Worm (Caenorhabditis elegans): Measurements from ENCODE around the gene Y82E9BL.5.
"Not testable (repeated sequence)": the region's sequence is repeated elsewhere in the genome, so short reads cannot be mapped to it uniquely, and the experiment has no call there.

Y82E9BL.5 gene

ce11 chrIII:1359669-1360068 is 12.2 kb upstream of the Y82E9BL.5 start, which contains the start of gene Y82E9BR.9:
TSS of gene Y82E9BR.9 (minus strand) at chrIII:1359769.
- no peak for TF ChIP-seq ceh-2 (tag; optimal IDR thresholded peaks at IDR 0.05)

DNA sequence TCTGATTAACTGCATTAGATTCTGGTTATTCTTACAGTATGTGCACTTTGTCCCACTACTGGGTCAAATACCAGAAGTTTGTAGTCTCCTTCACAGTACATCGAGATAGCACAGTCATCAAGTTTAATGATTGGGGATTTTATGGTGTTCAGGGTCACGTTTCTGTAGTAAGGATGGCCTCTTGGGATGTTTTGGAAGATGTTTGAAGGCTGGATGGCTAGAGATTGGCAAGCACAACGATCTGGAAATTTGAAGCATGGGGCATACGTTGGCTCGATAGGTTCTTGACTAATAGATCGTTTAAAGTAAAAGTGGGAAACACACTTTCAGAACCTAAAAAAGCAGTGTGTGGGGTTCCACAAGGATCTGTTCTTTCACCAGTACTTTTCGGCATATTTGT is 10.5 kb upstream of the Y82E9BL.5 start, which contains the start of gene Y82E9BR.8:
TSS of gene Y82E9BR.8 (minus strand) at position 101 of the 400 bp plus-strand sequence.
- TF ChIP-seq pros-1, elt-2, nfya-1 (tag; optimal IDR thresholded peaks at IDR 0.05): not testable (repeated sequence)

DNA sequence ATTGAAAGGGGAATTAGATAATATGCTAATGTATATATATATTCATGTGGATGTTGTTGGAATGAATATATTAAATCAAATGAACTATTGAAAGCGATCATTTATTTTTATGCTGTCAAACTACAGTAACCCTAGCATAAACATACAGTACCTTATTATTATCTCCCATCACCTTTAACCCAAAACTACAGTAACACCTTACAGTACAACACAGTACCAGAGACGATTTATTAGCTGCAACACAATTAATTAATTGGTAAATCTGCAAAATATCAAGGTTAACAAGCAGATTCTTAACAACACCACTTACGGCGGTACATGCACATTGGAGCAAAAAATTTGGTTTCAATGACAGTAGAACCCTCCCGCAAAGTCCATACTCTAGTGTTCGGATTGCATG is 7.9 kb upstream of the Y82E9BL.5 start, which contains the start of gene Y82E9BL.1:
TSS of gene Y82E9BL.1 (minus strand) at position 101 of the 400 bp plus-strand sequence.
- TF ChIP-seq ceh-19 (GFP tag; optimal IDR thresholded peaks at IDR 0.05) (no peak), hlh-6 (tag; optimal IDR thresholded peaks at IDR 0.05) (no peak), che-1 (tag; optimal IDR thresholded peaks at IDR 0.05) (no peak), hlh-13 (GFP tag; optimal IDR thresholded peaks at IDR 0.05) (no peak), F13H6.1 (tag; optimal IDR thresholded peaks at IDR 0.05) (no peak), hlh-15 (tag; optimal IDR thresholded peaks at IDR 0.05) (no peak), ceh-22 (tag; optimal IDR thresholded peaks at IDR 0.05) (no peak), lin-11 (tag; optimal IDR thresholded peaks at IDR 0.05) (no peak), pqm-1 (tag; optimal IDR thresholded peaks at IDR 0.05) (no peak), ceh-24 (tag; optimal IDR thresholded peaks at IDR 0.05) (no peak), C08G9.2 (tag; optimal IDR thresholded peaks at IDR 0.05) (no peak), sox-4 (tag; optimal IDR thresholded peaks at IDR 0.05) (no peak)

- no peak for TF ChIP-seq C38D4.7 (GFP tag; optimal IDR thresholded peaks at IDR 0.05)
- no peak for TF ChIP-seq madf-2 (tag; optimal IDR thresholded peaks at IDR 0.05)
- no peak for TF ChIP-seq ceh-22 (tag; optimal IDR thresholded peaks at IDR 0.05)
- no peak for TF ChIP-seq fkh-10 (GFP tag; optimal IDR thresholded peaks at IDR 0.05)
- no peak for TF ChIP-seq ahr-1 (tag; optimal IDR thresholded peaks at IDR 0.05)
- no peak for TF ChIP-seq sox-2 (GFP tag; IDR thresholded peaks at IDR 0.05)
- TF ChIP-seq ceh-9 (tag; optimal IDR thresholded peaks at IDR 0.05), result no peak
- no peak for TF ChIP-seq elt-4 (tag; optimal IDR thresholded peaks at IDR 0.05)
These were observed 7.1 kb upstream of the Y82E9BL.5 start for ce11 chrIII:1354523-1354922.

ce11 chrIII:1350745-1351144 is 3.3 kb upstream of the Y82E9BL.5 start, which contains the start of gene Y82E9BL.3:
TSS of gene Y82E9BL.3 (minus strand) at chrIII:1350845.
- TF ChIP-seq T23F11.4 (GFP tag; optimal IDR thresholded peaks at IDR 0.05) (no peak), ceh-30 (tag; optimal IDR thresholded peaks at IDR 0.05) (no peak), fax-1 (tag; optimal IDR thresholded peaks at IDR 0.05) (no peak), sox-4 (tag; optimal IDR thresholded peaks at IDR 0.05) (no peak), lin-11 (tag; optimal IDR thresholded peaks at IDR 0.05) (no peak), ceh-14 (tag; optimal IDR thresholded peaks at IDR 0.05) (no peak), syd-9 (tag; optimal IDR thresholded peaks at IDR 0.05) (no peak), ceh-19 (GFP tag; optimal IDR thresholded peaks at IDR 0.05) (no peak), pax-1 (tag; optimal IDR thresholded peaks at IDR 0.05) (no peak), nhr-232 (tag; optimal IDR thresholded peaks at IDR 0.05) (no peak), mec-3 (tag; optimal IDR thresholded peaks at IDR 0.05; ENCODE audit: borderline replicate concordance) (no peak), ceh-2 (tag; optimal IDR thresholded peaks at IDR 0.05) (no peak), tbx-2 (tag; optimal IDR thresholded peaks at IDR 0.05) (no peak), ref-2 (tag; optimal IDR thresholded peaks at IDR 0.05) (no peak), ttx-3 (tag; optimal IDR thresholded peaks at IDR 0.05) (no peak), ceh-24 (tag; optimal IDR thresholded peaks at IDR 0.05) (no peak), pros-1 (tag; optimal IDR thresholded peaks at IDR 0.05) (no peak), lim-6 (tag; optimal IDR thresholded peaks at IDR 0.05) (no peak)

Measured in whole organism, late embryonic.